Fruit fly (Drosophila melanogaster) whole organism, embryonic: Measurements from ENCODE around the gene Clk.
A peak's percentile ranks its signal among the peaks of the same experiment; 100 is the strongest.

ENCODE experiments used
- Atf-2 ChIP-seq: fragments of 200-800 bp; sonication (Bioruptor generic); optimal IDR thresholded peaks from 2 replicates; lab custom pipeline; 2016; ENCODE audit warnings: missing biosample characterization, missing genetic modification characterization
- Awh ChIP-seq: fragments of 200-800 bp; sonication (Bioruptor generic); IDR thresholded peaks from 2 replicates; pipeline ENCODE4, ENCODE4 v1.3.6; 2022; ENCODE audit warnings: missing biosample characterization, missing genetic modification characterization
- Blimp-1 ChIP-seq: fragments of 200-800 bp; sonication (Bioruptor generic); optimal IDR thresholded peaks from 3 replicates; lab custom pipeline; 2018; ENCODE audit warnings: missing biosample characterization, missing genetic modification characterization, mild to moderate bottlenecking, moderate library complexity, missing genetic modification reagents
- CG14860 ChIP-seq: fragments of 200-800 bp; sonication (Bioruptor generic); IDR thresholded peaks from 3 replicates; pipeline ENCODE4 v1.3.6; 2022; ENCODE audit warnings: missing biosample characterization, missing genetic modification characterization; ENCODE audit not compliant: partially characterized antibody
- CG17359 ChIP-seq: fragments of 200-800 bp; sonication (Bioruptor generic); optimal IDR thresholded peaks from 3 replicates; lab custom pipeline; 2018; ENCODE audit warnings: missing biosample characterization, mild to moderate bottlenecking, missing genetic modification characterization, moderate library complexity
- CG17568 ChIP-seq: fragments of 200-800 bp; sonication (Bioruptor generic); optimal IDR thresholded peaks from 2 replicates; lab custom pipeline; 2018; ENCODE audit warnings: missing biosample characterization, mild to moderate bottlenecking, missing genetic modification characterization, moderate library complexity
- CG18262 ChIP-seq: fragments of 200-800 bp; optimal IDR thresholded peaks from 3 replicates; lab custom pipeline; 2019; ENCODE audit warnings: missing biosample characterization, mild to moderate bottlenecking, missing genetic modification characterization, moderate library complexity
- CG18599 ChIP-seq: fragments of 200-800 bp; sonication (Bioruptor generic); optimal IDR thresholded peaks from 3 replicates; lab custom pipeline; 2017; ENCODE audit warnings: missing biosample characterization, missing genetic modification characterization, mild to moderate bottlenecking, moderate library complexity, missing genetic modification reagents
- CG3995 ChIP-seq: fragments of 200-800 bp; sonication (Bioruptor generic); optimal IDR thresholded peaks from 3 replicates; lab custom pipeline; 2016; ENCODE audit warnings: missing biosample characterization, missing genetic modification characterization
- CG4360 ChIP-seq: fragments of 200-800 bp; sonication (Bioruptor generic); IDR thresholded peaks from 2 replicates; pipeline ENCODE4 v1.3.6; 2022; ENCODE audit warnings: missing biosample characterization, missing genetic modification characterization
- CG6813 ChIP-seq: fragments of 200-800 bp; sonication (Bioruptor generic); optimal IDR thresholded peaks from 2 replicates; lab custom pipeline; 2017; ENCODE audit warnings: missing biosample characterization, missing genetic modification characterization, mild to moderate bottlenecking, moderate library complexity, missing genetic modification reagents
- CG7786 ChIP-seq: fragments of 200-800 bp; sonication (Bioruptor generic); optimal IDR thresholded peaks from 2 replicates; lab custom pipeline; 2016; ENCODE audit warnings: missing biosample characterization, missing genetic modification characterization
- CG8281 ChIP-seq: fragments of 200-800 bp; sonication (Bioruptor generic); optimal IDR thresholded peaks from 2 replicates; lab custom pipeline; 2018; ENCODE audit warnings: missing biosample characterization, mild to moderate bottlenecking, missing genetic modification characterization, moderate library complexity
- CG8290 ChIP-seq, 3 experiments: fragments of 200-800 bp; sonication (Bioruptor generic); optimal IDR thresholded peaks; 2 replicates each; lab custom pipeline; 2016 to 2019; ENCODE audit warnings: missing biosample characterization in 3 of 3, missing genetic modification characterization in 3 of 3, mild to moderate bottlenecking in 2 of 3, moderate library complexity in 1 of 3
- CG9876 ChIP-seq: fragments of 200-800 bp; sonication (Bioruptor generic); optimal IDR thresholded peaks from 2 replicates; lab custom pipeline; 2016; ENCODE audit warnings: missing biosample characterization, missing genetic modification characterization
- Deaf1 ChIP-seq: fragments of 200-800 bp; optimal IDR thresholded peaks from 3 replicates; lab custom pipeline; 2019; ENCODE audit warnings: missing biosample characterization, mild to moderate bottlenecking, missing genetic modification characterization, moderate library complexity
- Dip2 ChIP-seq: fragments of 200-800 bp; sonication (Bioruptor generic); IDR thresholded peaks from 2 replicates; pipeline ENCODE4 v1.3.6; 2022; ENCODE audit warnings: missing biosample characterization, missing genetic modification characterization
- Drgx ChIP-seq: fragments of 200-800 bp; sonication (Bioruptor generic); IDR thresholded peaks from 2 replicates; pipeline ENCODE4 v1.3.6; 2022; ENCODE audit warnings: missing biosample characterization, missing genetic modification characterization
- Eip74EF ChIP-seq, 2 experiments: fragments of 200-800 bp in 1 of 2; fragments of >200 bp in 1 of 2; sonication (Bioruptor generic) in 1 of 2; optimal IDR thresholded peaks; 2 replicates each; lab custom pipeline; 2017 to 2019; ENCODE audit warnings: missing biosample characterization in 2 of 2, missing genetic modification characterization in 2 of 2, mild to moderate bottlenecking in 1 of 2, moderate library complexity in 1 of 2
- Ets65A ChIP-seq: fragments of 200-800 bp; sonication (Bioruptor generic); peaks from one replicate; lab custom pipeline; 2016; ENCODE audit warnings: missing biosample characterization, missing genetic modification characterization
- Mrtf ChIP-seq: fragments of 200-800 bp; sonication (Bioruptor generic); IDR thresholded peaks from 3 replicates; pipeline ENCODE4 v1.3.6; 2022; ENCODE audit warnings: missing biosample characterization, missing genetic modification characterization
- Ptx1 ChIP-seq: fragments of 200-800 bp; sonication (Bioruptor generic); IDR thresholded peaks from 2 replicates; pipeline ENCODE4 v1.3.6; 2022; ENCODE audit warnings: missing biosample characterization, missing genetic modification characterization
- Trl ChIP-seq, 3 experiments: fragments of >200 bp in 2 of 3; fragments of 200-800 bp in 1 of 3; sonication (Bioruptor generic) in 1 of 3; optimal IDR thresholded peaks; 2 replicates in 1 of 3; 3 replicates in 2 of 3; lab custom pipeline; 2016 to 2017; ENCODE audit warnings: missing biosample characterization in 1 of 3, missing genetic modification characterization in 1 of 3
- YL-1 ChIP-seq: fragments of 200-800 bp; sonication (Bioruptor generic); optimal IDR thresholded peaks from 3 replicates; lab custom pipeline; 2017; ENCODE audit warnings: missing biosample characterization, mild to moderate bottlenecking, missing genetic modification characterization
- ap ChIP-seq: fragments of 200-800 bp; sonication (Bioruptor generic); IDR thresholded peaks from 2 replicates; pipeline ENCODE4 v1.3.6; 2022; ENCODE audit warnings: missing biosample characterization, missing genetic modification characterization
- bcd ChIP-seq: fragments of 200-800 bp; sonication (Bioruptor generic); optimal IDR thresholded peaks from 2 replicates; lab custom pipeline; 2017; ENCODE audit warnings: missing biosample characterization, mild to moderate bottlenecking, missing genetic modification characterization
- cato ChIP-seq: fragments of 200-800 bp; sonication (Bioruptor generic); optimal IDR thresholded peaks from 2 replicates; lab custom pipeline; 2016; ENCODE audit warnings: missing biosample characterization, missing genetic modification characterization, borderline replicate concordance
- da ChIP-seq: fragments of 200-800 bp; sonication (Bioruptor generic); optimal IDR thresholded peaks from 2 replicates; lab custom pipeline; 2016; ENCODE audit warnings: missing biosample characterization, missing genetic modification characterization
- esg ChIP-seq: fragments of 200-800 bp; sonication (Bioruptor generic); conservative IDR thresholded peaks from 2 replicates; pipeline ENCODE4 v1.3.6; 2022; ENCODE audit warnings: missing biosample characterization, missing genetic modification characterization
- hb ChIP-seq: fragments of 200-800 bp; sonication (Bioruptor generic); IDR thresholded peaks from 3 replicates; pipeline ENCODE4 v1.3.6; 2022; ENCODE audit warnings: missing biosample characterization, missing genetic modification characterization; ENCODE audit not compliant: partially characterized antibody
- hbn ChIP-seq: fragments of 200-800 bp; sonication (Bioruptor generic); IDR thresholded peaks from 2 replicates; pipeline ENCODE4 v1.3.6; 2022; ENCODE audit warnings: missing biosample characterization, missing genetic modification characterization; ENCODE audit not compliant: partially characterized antibody
- jing ChIP-seq: fragments of 200-800 bp; sonication (Bioruptor generic); optimal IDR thresholded peaks from 2 replicates; lab custom pipeline; 2018; ENCODE audit warnings: missing biosample characterization, mild to moderate bottlenecking, missing genetic modification characterization
- kni ChIP-seq: fragments of 200-800 bp; sonication (Bioruptor generic); optimal IDR thresholded peaks from 3 replicates; lab custom pipeline; 2017; ENCODE audit warnings: mild to moderate bottlenecking, missing biosample characterization, missing genetic modification reagents, missing genetic modification characterization
- nerfin-2 ChIP-seq: fragments of 200-800 bp; sonication (Bioruptor generic); IDR thresholded peaks from 2 replicates; pipeline ENCODE4 v1.3.6; 2022; ENCODE audit warnings: missing biosample characterization, missing genetic modification characterization; ENCODE audit not compliant: partially characterized antibody
- org-1 ChIP-seq: fragments of 200-800 bp; sonication (Bioruptor generic); optimal IDR thresholded peaks from 2 replicates; lab custom pipeline; 2017; ENCODE audit warnings: missing biosample characterization, missing genetic modification characterization
- pfk ChIP-seq: fragments of 200-800 bp; sonication (Bioruptor generic); optimal IDR thresholded peaks from 2 replicates; lab custom pipeline; 2018; ENCODE audit warnings: missing biosample characterization, mild to moderate bottlenecking, missing genetic modification characterization, moderate library complexity
- pita ChIP-seq: fragments of 200-800 bp; sonication (Bioruptor generic); optimal IDR thresholded peaks from 2 replicates; lab custom pipeline; 2017; ENCODE audit warnings: missing biosample characterization, mild to moderate bottlenecking, missing genetic modification characterization
- pros ChIP-seq: fragments of 200-800 bp; sonication (Bioruptor generic); optimal IDR thresholded peaks from 3 replicates; lab custom pipeline; 2019; ENCODE audit warnings: missing biosample characterization, mild to moderate bottlenecking, missing genetic modification characterization, moderate library complexity
- rib ChIP-seq: fragments of 200-800 bp; sonication (Bioruptor generic); IDR thresholded peaks from 2 replicates; pipeline ENCODE4 v1.3.6; 2022; ENCODE audit warnings: missing biosample characterization, missing genetic modification characterization
- seq ChIP-seq: fragments of 200-800 bp; sonication (Bioruptor generic); IDR thresholded peaks from 2 replicates; pipeline ENCODE4 v1.3.6; 2022; ENCODE audit warnings: missing biosample characterization, missing genetic modification characterization
- sima ChIP-seq: fragments of 200-800 bp; sonication (Bioruptor generic); optimal IDR thresholded peaks from 2 replicates; lab custom pipeline; 2016; ENCODE audit warnings: missing biosample characterization, missing genetic modification characterization
- toy ChIP-seq: fragments of 200-800 bp; sonication (Bioruptor generic); IDR thresholded peaks from 2 replicates; pipeline ENCODE4 v1.3.6; 2022; ENCODE audit warnings: missing biosample characterization, missing genetic modification characterization
- z ChIP-seq: fragments of 200-800 bp; sonication (Bioruptor generic); IDR thresholded peaks from 3 replicates; pipeline ENCODE4 v1.3.6; 2022; ENCODE audit warnings: missing biosample characterization, missing genetic modification characterization
- zfh2 ChIP-seq: fragments of 200-800 bp; sonication (Bioruptor generic); optimal IDR thresholded peaks from 2 replicates; lab custom pipeline; 2016; ENCODE audit warnings: missing biosample characterization, missing genetic modification characterization

The Clk gene

DNA sequence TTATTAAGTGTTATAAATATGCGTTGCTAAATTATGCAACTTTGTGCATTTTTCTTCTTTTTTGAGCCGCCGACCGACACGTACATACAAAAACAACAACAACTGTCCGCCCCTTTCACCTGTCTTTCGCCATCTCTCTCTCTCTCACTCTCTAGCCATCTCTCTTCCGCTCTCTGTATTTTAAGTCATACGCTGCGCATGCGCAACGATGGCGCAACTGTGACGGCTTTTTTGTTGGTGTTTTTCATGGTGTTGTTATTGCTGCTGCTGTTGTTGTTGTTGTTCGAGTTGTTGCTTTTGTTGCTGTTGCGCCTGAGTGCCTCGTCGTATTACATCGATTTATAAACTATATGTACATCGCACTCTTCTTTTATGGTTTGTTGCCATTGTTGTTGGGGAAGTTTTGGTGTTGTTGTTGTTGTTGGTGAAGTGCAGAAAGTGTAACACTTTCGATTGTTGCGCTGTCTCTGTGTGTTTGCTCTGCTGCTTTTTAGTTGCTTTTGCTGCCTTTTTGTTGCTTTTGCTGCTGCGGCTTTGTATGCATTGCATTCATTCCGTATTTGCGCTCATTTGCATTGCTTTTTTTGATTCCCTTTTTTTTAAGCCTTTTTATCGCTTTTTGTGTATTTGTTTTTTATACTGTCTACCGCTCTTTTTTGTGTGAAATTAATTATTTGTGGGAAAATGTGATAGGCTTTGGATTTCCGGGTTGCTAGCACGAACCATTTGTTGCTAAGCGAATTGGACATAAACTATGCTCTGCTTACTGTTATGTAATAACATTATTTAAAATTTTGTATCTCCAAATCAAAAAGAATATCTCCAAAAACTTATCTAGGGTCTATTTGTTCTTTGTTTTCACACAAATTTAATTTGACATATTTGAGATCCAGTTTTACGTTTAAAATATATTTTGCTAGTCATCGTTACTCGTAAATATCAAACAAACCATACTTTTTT, 46.5 kb upstream of the Clk start (continued):
- no peak for TF ChIP-seq nerfin-2 (GFP tag; lab: Robert Waterston, UW)
- TF ChIP-seq Trl (optimal IDR thresholded peaks at IDR 0.05; lab: Kevin White, UChicago), result peak; percentile 9 to 17
- no peak for TF ChIP-seq Trl (GFP tag; optimal IDR thresholded peaks at IDR 0.05; lab: Kevin White, UChicago)
- peak; percentile 87 for TF ChIP-seq CG4360
- no peak for TF ChIP-seq CG8281 (tag; lab: Kevin White, UChicago)
- TF ChIP-seq hbn (GFP tag; lab: Robert Waterston, UW), result no peak
- no peak for TF ChIP-seq CG9876 (GFP tag; lab: Kevin White, UChicago)
- no peak for TF ChIP-seq bcd (GFP tag; lab: Kevin White, UChicago)
- no peak for TF ChIP-seq YL-1 (GFP tag; lab: Kevin White, UChicago)
- TF ChIP-seq hb (GFP tag; lab: Robert Waterston, UW), result no peak
- TF ChIP-seq Ets65A (GFP tag; lab: Kevin White, UChicago), result no peak
- TF ChIP-seq jing, result no peak
- TF ChIP-seq toy (GFP tag; lab: Robert Waterston, UW), result no peak
- TF ChIP-seq Mrtf, result no peak
- TF ChIP-seq CG7786 (GFP tag; lab: Kevin White, UChicago), result no peak
- no peak for TF ChIP-seq seq
- TF ChIP-seq CG18599 (GFP tag; lab: Kevin White, UChicago), result no peak
- no peak for TF ChIP-seq CG17359

DNA sequence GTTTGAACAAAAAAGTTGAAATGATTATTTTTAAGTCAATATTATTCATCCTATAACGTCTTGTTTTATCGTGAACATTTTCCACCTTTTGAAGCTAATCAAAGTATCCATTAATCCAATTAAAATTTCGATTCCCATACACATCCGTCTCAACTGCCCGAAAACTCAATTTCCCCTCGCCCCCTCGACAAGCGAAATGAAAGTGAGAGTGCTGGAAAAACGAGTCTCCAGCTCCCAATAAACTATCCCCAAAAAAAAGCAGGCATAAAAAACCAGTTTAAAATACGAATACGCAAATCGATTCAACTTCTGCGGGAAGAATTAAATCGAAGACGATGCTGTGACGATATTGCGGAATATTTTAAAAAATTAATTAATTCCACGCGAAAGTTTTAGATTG, 45.8 kb upstream of the Clk start:
- TF ChIP-seq rib, result no peak
- TF ChIP-seq da (GFP tag; lab: Kevin White, UChicago), result no peak
- TF ChIP-seq Ptx1 (GFP tag; lab: Robert Waterston, UW), result no peak
- TF ChIP-seq Blimp-1, result peak; percentile 96
- no peak for TF ChIP-seq cato (GFP tag; lab: Kevin White, UChicago)
- TF ChIP-seq, all 482 proteins: peak for 1

DNA sequence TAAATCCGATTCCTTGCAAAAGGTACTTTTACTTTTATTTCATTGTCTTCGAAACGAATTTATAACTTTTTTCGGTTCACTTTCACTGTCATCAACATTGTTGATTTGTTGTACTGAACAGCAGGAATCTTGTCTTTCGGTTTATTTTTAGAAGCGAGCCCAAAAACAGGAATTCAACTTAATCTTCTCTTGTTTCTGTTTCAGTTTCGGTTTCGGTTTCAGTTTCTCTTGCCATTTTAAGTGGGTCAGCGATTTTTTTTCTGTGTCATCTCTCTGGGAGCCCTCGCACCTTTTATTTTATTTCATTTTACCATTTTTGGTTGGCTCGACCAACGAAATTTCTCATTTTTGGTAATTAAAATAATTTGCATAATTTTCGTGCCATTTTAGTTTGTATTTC, 44.8 kb upstream of the Clk start:
- TF ChIP-seq Dip2 (GFP tag; lab: Robert Waterston, UW) (no peak), ap (GFP tag; lab: Robert Waterston, UW) (no peak), pfk (no peak), CG8290 (GFP tag; optimal IDR thresholded peaks at IDR 0.05; lab: Kevin White, UChicago) (no peak), CG8290 (tag; optimal IDR thresholded peaks at IDR 0.05; lab: Kevin White, UChicago) (no peak), Blimp-1 (peak; percentile 47)

DNA sequence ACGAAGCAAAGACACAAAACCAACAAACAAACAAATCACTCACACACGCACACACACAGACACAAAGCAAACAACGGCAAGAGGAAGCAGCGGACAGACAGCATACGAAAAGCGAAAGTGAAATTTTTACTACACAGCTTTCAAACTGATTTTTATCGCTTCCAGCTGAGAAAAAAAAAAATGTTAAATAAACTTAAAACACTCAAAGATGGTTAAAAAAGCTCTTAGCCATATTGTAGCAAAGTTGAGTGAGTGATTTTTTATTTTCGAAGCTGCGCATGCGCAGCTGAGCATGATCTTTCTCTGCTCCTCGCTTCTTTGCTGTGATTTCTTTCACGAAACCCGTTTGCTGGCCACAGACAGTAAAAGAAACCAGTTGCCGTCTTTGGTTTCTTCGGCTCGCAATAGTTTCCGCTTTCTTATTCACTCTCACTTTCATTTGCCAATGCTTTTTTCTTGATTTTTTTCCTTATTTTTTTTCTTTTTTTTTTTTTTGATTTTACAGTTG, 43.1 kb upstream of the Clk start:
- TF ChIP-seq Blimp-1 (peak; percentile 99), Drgx (no peak), Eip74EF (GFP tag; optimal IDR thresholded peaks at IDR 0.05; lab: Kevin White, UChicago) (peak in 1 of 2 experiments; percentile 29), org-1 (GFP tag; lab: Kevin White, UChicago) (no peak), kni (GFP tag; lab: Kevin White, UChicago) (peak; percentile 13), sima (GFP tag; lab: Kevin White, UChicago) (no peak), z (GFP tag; lab: Robert Waterston, UW) (peak; percentile 90), Atf-2 (no peak), CG17568 (GFP tag; lab: Kevin White, UChicago) (no peak), pita (GFP tag; lab: Kevin White, UChicago) (no peak), Deaf1 (no peak), zfh2 (GFP tag; lab: Kevin White, UChicago) (no peak), CG6813 (no peak), CG18262 (tag; lab: Kevin White, UChicago) (no peak), CG3995 (peak; percentile 41), CG14860 (GFP tag; lab: Robert Waterston, UW) (no peak), Awh (GFP tag; lab: Robert Waterston, UW) (no peak), esg (GFP tag; lab: Robert Waterston, UW) (no peak), pros (peak; percentile 45)
